Fruit fly (Drosophila melanogaster) whole organism, embryonic: Measurements from ENCODE around the gene Not10.

Experiments used
- Atf6 ChIP-seq: fragments of 200-800 bp; sonication (Bioruptor generic); IDR thresholded peaks from 2 replicates; pipeline ENCODE4 v1.3.6; 2022; ENCODE audit warnings: missing biosample characterization, missing genetic modification characterization
- B-H2 ChIP-seq: fragments of 200-800 bp; sonication (Bioruptor generic); optimal IDR thresholded peaks from 2 replicates; lab custom pipeline; 2018; ENCODE audit warnings: missing biosample characterization, mild to moderate bottlenecking, missing genetic modification characterization
- BtbVII ChIP-seq: fragments of 200-800 bp; sonication (Bioruptor generic); optimal IDR thresholded peaks from 3 replicates; lab custom pipeline; 2017; ENCODE audit warnings: missing biosample characterization, mild to moderate bottlenecking, missing genetic modification characterization
- C15 ChIP-seq: fragments of 200-800 bp; sonication (Bioruptor generic); IDR thresholded peaks from 3 replicates; pipeline ENCODE4 v1.3.6; 2022; ENCODE audit warnings: missing biosample characterization, missing genetic modification characterization
- CG10209 ChIP-seq: fragments of 200-800 bp; sonication (Bioruptor generic); optimal IDR thresholded peaks from 3 replicates; lab custom pipeline; 2017; ENCODE audit warnings: missing biosample characterization, mild to moderate bottlenecking, missing genetic modification characterization, missing genetic modification reagents
- CG12071 ChIP-seq: fragments of 200-800 bp; sonication (Bioruptor generic); optimal IDR thresholded peaks from 3 replicates; lab custom pipeline; 2018; ENCODE audit warnings: missing biosample characterization, mild to moderate bottlenecking, missing genetic modification characterization
- CG12769 ChIP-seq: fragments of 200-800 bp; sonication (Bioruptor generic); optimal IDR thresholded peaks from 2 replicates; lab custom pipeline; 2019; ENCODE audit warnings: missing biosample characterization, mild to moderate bottlenecking, missing genetic modification characterization, moderate library complexity
- CG13424 ChIP-seq: fragments of 200-800 bp; sonication (Bioruptor generic); optimal IDR thresholded peaks from 2 replicates; lab custom pipeline; 2019; ENCODE audit warnings: missing biosample characterization, mild to moderate bottlenecking, missing genetic modification characterization, moderate library complexity
- CG13624 ChIP-seq: fragments of 200-800 bp; sonication (Bioruptor generic); optimal IDR thresholded peaks from 2 replicates; lab custom pipeline; 2016; ENCODE audit warnings: missing biosample characterization, missing genetic modification characterization
- CG14667 ChIP-seq: fragments of 200-800 bp; sonication (Bioruptor generic); IDR thresholded peaks from 2 replicates; pipeline ENCODE4 v1.3.6; 2022; ENCODE audit warnings: missing biosample characterization, missing genetic modification characterization
- CG14710 ChIP-seq: fragments of 200-800 bp; sonication (Bioruptor generic); optimal IDR thresholded peaks from 3 replicates; lab custom pipeline; 2019; ENCODE audit warnings: missing biosample characterization, mild to moderate bottlenecking, missing genetic modification characterization, moderate library complexity
- CG15011 ChIP-seq: fragments of 200-800 bp; sonication (Bioruptor generic); optimal IDR thresholded peaks from 3 replicates; lab custom pipeline; 2018; ENCODE audit warnings: missing biosample characterization, mild to moderate bottlenecking, missing genetic modification characterization
- CG15269 ChIP-seq: fragments of 200-800 bp; sonication (Bioruptor generic); optimal IDR thresholded peaks from 2 replicates; lab custom pipeline; 2018; ENCODE audit warnings: missing biosample characterization, mild to moderate bottlenecking, missing genetic modification characterization, moderate library complexity
- CG1529 ChIP-seq: fragments of 200-800 bp; sonication (Bioruptor generic); optimal IDR thresholded peaks from 3 replicates; lab custom pipeline; 2018; ENCODE audit warnings: missing biosample characterization, missing genetic modification characterization
- CG15514 ChIP-seq: fragments of 200-800 bp; sonication (Bioruptor generic); optimal IDR thresholded peaks from 3 replicates; lab custom pipeline; 2017; ENCODE audit warnings: missing biosample characterization, missing genetic modification characterization, mild to moderate bottlenecking, moderate library complexity, missing genetic modification reagents
- CG17568 ChIP-seq: fragments of 200-800 bp; sonication (Bioruptor generic); optimal IDR thresholded peaks from 2 replicates; lab custom pipeline; 2018; ENCODE audit warnings: missing biosample characterization, mild to moderate bottlenecking, missing genetic modification characterization, moderate library complexity
- CG1832 ChIP-seq: fragments of 200-800 bp; sonication (Bioruptor generic); optimal IDR thresholded peaks from 2 replicates; lab custom pipeline; 2017; ENCODE audit warnings: missing biosample characterization, mild to moderate bottlenecking, missing genetic modification characterization, inconsistent platforms
- CG2116 ChIP-seq: fragments of 200-800 bp; sonication (Bioruptor generic); optimal IDR thresholded peaks from 3 replicates; lab custom pipeline; 2018; ENCODE audit warnings: missing biosample characterization, mild to moderate bottlenecking, missing genetic modification characterization
- CG31441 ChIP-seq: fragments of 200-800 bp; sonication (Bioruptor generic); IDR thresholded peaks from 2 replicates; pipeline ENCODE4 v1.3.6; 2022; ENCODE audit warnings: missing biosample characterization, missing genetic modification characterization
- CG32532 ChIP-seq: fragments of 200-800 bp; sonication (Bioruptor generic); IDR thresholded peaks from 2 replicates; pipeline ENCODE4 v1.3.6; 2022; ENCODE audit warnings: missing biosample characterization, missing genetic modification characterization
- CG3281 ChIP-seq: fragments of 200-800 bp; sonication (Bioruptor generic); optimal IDR thresholded peaks from 3 replicates; lab custom pipeline; 2017; ENCODE audit warnings: missing biosample characterization, mild to moderate bottlenecking, missing genetic modification characterization
- CG33557 ChIP-seq: fragments of 200-800 bp; sonication (Bioruptor generic); optimal IDR thresholded peaks from 2 replicates; lab custom pipeline; 2019; ENCODE audit warnings: missing biosample characterization, mild to moderate bottlenecking, missing genetic modification characterization, moderate library complexity
- CG4404 ChIP-seq: fragments of 200-800 bp; sonication (Bioruptor generic); IDR thresholded peaks from 2 replicates; pipeline ENCODE4 v1.3.6; 2022; ENCODE audit warnings: missing biosample characterization, missing genetic modification characterization
- CG6813 ChIP-seq: fragments of 200-800 bp; sonication (Bioruptor generic); optimal IDR thresholded peaks from 2 replicates; lab custom pipeline; 2017; ENCODE audit warnings: missing biosample characterization, missing genetic modification characterization, mild to moderate bottlenecking, moderate library complexity, missing genetic modification reagents
- CG7786 ChIP-seq: fragments of 200-800 bp; sonication (Bioruptor generic); optimal IDR thresholded peaks from 2 replicates; lab custom pipeline; 2016; ENCODE audit warnings: missing biosample characterization, missing genetic modification characterization
- CG8290 ChIP-seq, 3 experiments: fragments of 200-800 bp; sonication (Bioruptor generic); optimal IDR thresholded peaks; 2 replicates each; lab custom pipeline; 2016 to 2019; ENCODE audit warnings: missing biosample characterization in 3 of 3, missing genetic modification characterization in 3 of 3, mild to moderate bottlenecking in 2 of 3, moderate library complexity in 1 of 3
- CG9817 ChIP-seq: fragments of 200-800 bp; sonication (Bioruptor generic); optimal IDR thresholded peaks from 2 replicates; lab custom pipeline; 2018; ENCODE audit warnings: missing biosample characterization, mild to moderate bottlenecking, missing genetic modification characterization, moderate library complexity
- D19B ChIP-seq: fragments of 200-800 bp; sonication (Bioruptor generic); optimal IDR thresholded peaks from 2 replicates; lab custom pipeline; 2017; ENCODE audit warnings: missing biosample characterization, mild to moderate bottlenecking, missing genetic modification characterization
- Dbx ChIP-seq: fragments of 200-800 bp; sonication (Bioruptor generic); IDR thresholded peaks from 3 replicates; pipeline ENCODE4 v1.3.6; 2022; ENCODE audit warnings: missing biosample characterization, missing genetic modification characterization
- Dek ChIP-seq: fragments of 200-800 bp; sonication (Bioruptor generic); optimal IDR thresholded peaks from 3 replicates; lab custom pipeline; 2019; ENCODE audit warnings: missing biosample characterization, mild to moderate bottlenecking, missing genetic modification characterization, moderate library complexity
- Elba2 ChIP-seq: fragments of 200-800 bp; sonication (Bioruptor generic); optimal IDR thresholded peaks from 3 replicates; lab custom pipeline; 2016; ENCODE audit warnings: missing biosample characterization, missing genetic modification characterization
- HHEX ChIP-seq: fragments of 200-800 bp; sonication (Bioruptor generic); optimal IDR thresholded peaks from 3 replicates; lab custom pipeline; 2017; ENCODE audit warnings: missing biosample characterization, mild to moderate bottlenecking, missing genetic modification characterization, missing genetic modification reagents
- Hand ChIP-seq: fragments of 200-800 bp; sonication (Bioruptor generic); optimal IDR thresholded peaks from 2 replicates; lab custom pipeline; 2017; ENCODE audit warnings: mild to moderate bottlenecking, missing biosample characterization, missing genetic modification reagents, missing genetic modification characterization
- HmgD ChIP-seq: fragments of 200-800 bp; sonication (Bioruptor generic); optimal IDR thresholded peaks from 3 replicates; lab custom pipeline; 2016; ENCODE audit warnings: missing biosample characterization, missing genetic modification characterization
- Hmr ChIP-seq: fragments of 200-800 bp; sonication (Bioruptor generic); optimal IDR thresholded peaks from 3 replicates; lab custom pipeline; 2017; ENCODE audit warnings: mild to moderate bottlenecking, missing biosample characterization, missing genetic modification reagents, missing genetic modification characterization
- MBD-R2 ChIP-seq: fragments of 200-800 bp; sonication (Bioruptor generic); IDR thresholded peaks from 2 replicates; pipeline ENCODE4 v1.3.6; 2022; ENCODE audit warnings: missing biosample characterization, missing genetic modification characterization
- Med ChIP-seq: fragments of 200-800 bp; sonication (Bioruptor generic); peaks from one replicate; lab custom pipeline; 2016; ENCODE audit warnings: missing biosample characterization, missing genetic modification characterization, mild to moderate bottlenecking, inconsistent platforms, moderate library complexity
- NfI ChIP-seq: fragments of 200-800 bp; sonication (Bioruptor generic); optimal IDR thresholded peaks from 3 replicates; lab custom pipeline; 2018; ENCODE audit warnings: missing biosample characterization, mild to moderate bottlenecking, missing genetic modification characterization, moderate library complexity
- Rfx ChIP-seq: fragments of 200-800 bp; sonication (Bioruptor generic); IDR thresholded peaks from 2 replicates; pipeline ENCODE4 v1.3.6; 2022; ENCODE audit warnings: missing biosample characterization, missing genetic modification characterization
- Spps ChIP-seq: fragments of 200-800 bp; sonication (Bioruptor generic); optimal IDR thresholded peaks from 2 replicates; lab custom pipeline; 2018; ENCODE audit warnings: missing biosample characterization, mild to moderate bottlenecking, missing genetic modification characterization
- bbx ChIP-seq: fragments of 200-800 bp; sonication (Bioruptor generic); IDR thresholded peaks from 2 replicates; pipeline ENCODE4 v1.3.6; 2022; ENCODE audit warnings: missing biosample characterization, missing genetic modification characterization; ENCODE audit not compliant: partially characterized antibody
- fd3F ChIP-seq: fragments of 200-800 bp; sonication (Bioruptor generic); optimal IDR thresholded peaks from 2 replicates; lab custom pipeline; 2018; ENCODE audit warnings: missing biosample characterization, mild to moderate bottlenecking, missing genetic modification characterization, moderate library complexity
- gro ChIP-seq: fragments of 200-800 bp; sonication (Bioruptor generic); optimal IDR thresholded peaks from 2 replicates; lab custom pipeline; 2016; ENCODE audit warnings: missing biosample characterization, missing genetic modification characterization
- kay ChIP-seq: fragments of 200-800 bp; sonication (Bioruptor generic); optimal IDR thresholded peaks from 2 replicates; lab custom pipeline; 2016; ENCODE audit warnings: missing biosample characterization, missing genetic modification characterization
- mirr ChIP-seq: fragments of 200-800 bp; sonication (Bioruptor generic); optimal IDR thresholded peaks from 3 replicates; lab custom pipeline; 2018; ENCODE audit warnings: missing biosample characterization, mild to moderate bottlenecking, missing genetic modification characterization
- pho ChIP-seq: fragments of 200-800 bp; sonication (Bioruptor generic); optimal IDR thresholded peaks from 2 replicates; lab custom pipeline; 2016; ENCODE audit warnings: missing biosample characterization, missing genetic modification characterization
- sd ChIP-seq: fragments of 200-800 bp; sonication (Bioruptor generic); optimal IDR thresholded peaks from 3 replicates; lab custom pipeline; 2018; ENCODE audit warnings: missing biosample characterization, mild to moderate bottlenecking, missing genetic modification characterization, moderate library complexity
- shn ChIP-seq: fragments of 200-800 bp; sonication (Bioruptor generic); optimal IDR thresholded peaks from 3 replicates; lab custom pipeline; 2016; ENCODE audit warnings: missing biosample characterization, missing genetic modification characterization
- zfh2 ChIP-seq: fragments of 200-800 bp; sonication (Bioruptor generic); optimal IDR thresholded peaks from 2 replicates; lab custom pipeline; 2016; ENCODE audit warnings: missing biosample characterization, missing genetic modification characterization

Gene Not10

DNA sequence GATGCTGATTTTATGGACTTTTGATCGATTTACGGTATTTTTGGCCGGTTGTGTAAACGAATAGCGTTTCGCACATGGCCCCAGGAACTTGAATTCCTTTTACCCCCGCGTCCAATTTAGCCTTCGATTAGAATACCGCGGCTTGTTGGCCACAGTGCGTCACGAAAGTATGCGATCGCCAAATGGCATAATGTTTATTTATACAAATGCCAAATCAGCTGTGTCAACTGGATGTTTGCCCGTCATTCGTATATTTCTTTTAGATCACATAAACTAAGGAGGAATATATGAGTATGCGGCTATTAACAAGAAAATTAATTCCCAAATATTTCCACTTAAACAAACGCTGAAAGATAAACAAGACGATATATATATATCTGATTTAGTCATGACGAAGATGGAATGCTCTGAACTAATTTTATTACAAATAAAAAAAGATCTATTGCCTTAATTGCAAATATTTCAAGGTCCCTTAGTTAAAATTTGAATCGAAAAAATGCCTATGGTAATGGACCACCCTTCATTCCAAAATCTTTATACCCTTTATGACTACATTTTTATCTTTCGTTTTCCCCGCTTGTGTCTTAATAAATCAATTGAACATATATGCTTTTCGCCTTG lies 26.6 kb downstream of the Not10 start:
- TF ChIP-seq Med (GFP tag; lab: Kevin White, UChicago) (peak; percentile 71), CG3281 (GFP tag; lab: Kevin White, UChicago) (peak; percentile 71), CG17568 (GFP tag; lab: Kevin White, UChicago) (no peak), Dbx (0 out of 3 replicates have a peak, but pooled peaks have one; percentile 24), CG2116 (GFP tag; lab: Kevin White, UChicago) (no peak), CG1832 (GFP tag; lab: Kevin White, UChicago) (no peak), MBD-R2 (GFP tag; lab: Robert Waterston, UW) (0 out of 2 replicates have a peak, but pooled peaks have one; percentile 7), fd3F (GFP tag; lab: Kevin White, UChicago) (no peak), CG9817 (tag; lab: Kevin White, UChicago) (peak; percentile 24), Hmr (peak; percentile 63), CG8290 (GFP tag; optimal IDR thresholded peaks at IDR 0.05; lab: Kevin White, UChicago) (no peak), CG8290 (tag; optimal IDR thresholded peaks at IDR 0.05; lab: Kevin White, UChicago) (peak in 1 of 2 experiments; percentile 60), CG13424 (tag; lab: Kevin White, UChicago) (peak; percentile 8), gro (GFP tag; lab: Kevin White, UChicago) (peak; percentile 0), CG14710 (tag; lab: Kevin White, UChicago) (no peak), sd (peak; percentile 76), CG33557 (GFP tag; lab: Kevin White, UChicago) (no peak), shn (no peak), zfh2 (GFP tag; lab: Kevin White, UChicago) (no peak), BtbVII (GFP tag; lab: Kevin White, UChicago) (peak; percentile 43), CG32532 (GFP tag; lab: Robert Waterston, UW) (0 out of 2 replicates have a peak, but pooled peaks have one; percentile 5), Hand (peak; percentile 38), CG12071 (GFP tag; lab: Kevin White, UChicago) (peak; percentile 52), B-H2 (GFP tag; lab: Kevin White, UChicago) (peak; percentile 29), pho (GFP tag; lab: Kevin White, UChicago) (peak; percentile 13), HmgD (GFP tag; lab: Kevin White, UChicago) (no peak), CG13624 (GFP tag; lab: Kevin White, UChicago) (peak; percentile 14), CG7786 (GFP tag; lab: Kevin White, UChicago) (peak; percentile 16), Rfx (GFP tag; lab: Robert Waterston, UW) (peak; percentile 53), Dek (tag; lab: Kevin White, UChicago) (peak; percentile 10), CG15011 (GFP tag; lab: Kevin White, UChicago) (peak; percentile 7), Spps (tag; lab: Kevin White, UChicago) (no peak), bbx (GFP tag; lab: Robert Waterston, UW) (no peak), CG15269 (tag; lab: Kevin White, UChicago) (peak; percentile 27), Elba2 (GFP tag; lab: Kevin White, UChicago) (no peak), CG4404 (GFP tag; lab: Robert Waterston, UW) (no peak), CG14667 (GFP tag; lab: Robert Waterston, UW) (no peak), CG6813 (GFP tag; lab: Kevin White, UChicago) (peak; percentile 42), Atf6 (peak; percentile 38), CG31441 (GFP tag; lab: Robert Waterston, UW) (no peak), mirr (GFP tag; lab: Kevin White, UChicago) (peak; percentile 27), kay (no peak), HHEX (GFP tag; lab: Kevin White, UChicago) (peak; percentile 37), CG15514 (GFP tag; lab: Kevin White, UChicago) (peak; percentile 51), CG1529 (GFP tag; lab: Kevin White, UChicago) (no peak), C15 (GFP tag; lab: Robert Waterston, UW) (no peak), D19B (GFP tag; lab: Kevin White, UChicago) (peak; percentile 18), CG12769 (tag; lab: Kevin White, UChicago) (peak; percentile 20), NfI (GFP tag; lab: Kevin White, UChicago) (no peak), CG10209 (GFP tag; lab: Kevin White, UChicago) (peak; percentile 10)
